Worm (Caenorhabditis elegans) whole organism, L4 larva: Measurements from ENCODE around the gene sri-43.

ENCODE experiments used
- F44E2.7 ChIP-seq: fragments of 200-800 bp; sonication (Bioruptor generic); IDR thresholded peaks from 2 replicates; pipeline ENCODE4 v2.1.2; 2022; ENCODE audit warnings: missing genetic modification characterization, missing compliant biosample characterization
- T26A8.4 ChIP-seq: fragments of 200-800 bp; sonication (Bioruptor generic); IDR thresholded peaks from 2 replicates; pipeline ENCODE4 v1.3.6; 2022; ENCODE audit warnings: missing genetic modification characterization, missing compliant biosample characterization
- Y5F2A.4 ChIP-seq: fragments of 200-800 bp; sonication (Bioruptor generic); optimal IDR thresholded peaks from 2 replicates; lab custom pipeline; 2018; ENCODE audit warnings: mild to moderate bottlenecking, missing genetic modification characterization, missing compliant biosample characterization
- aly-2 ChIP-seq: sonication (generic microtip); optimal IDR thresholded peaks from 2 replicates; lab custom pipeline; 2018; ENCODE audit warnings: missing biosample characterization, missing genetic modification characterization
- jun-1 ChIP-seq: fragments of 150-350 bp; optimal IDR thresholded peaks from 2 replicates; lab custom pipeline; 2014; ENCODE audit warnings: missing biosample characterization, missing genetic modification reagents, missing genetic modification characterization
- lin-1 ChIP-seq: fragments of 200-800 bp; sonication (Bioruptor generic); IDR thresholded peaks from 2 replicates; pipeline ENCODE4 v1.3.6; 2022; ENCODE audit warnings: missing genetic modification reagents, missing genetic modification characterization, missing compliant biosample characterization
- lin-39 ChIP-seq: fragments of 150-350 bp; optimal IDR thresholded peaks from 2 replicates; lab custom pipeline; 2014; ENCODE audit warnings: missing biosample characterization, missing genetic modification reagents, missing genetic modification characterization
- lsy-2 ChIP-seq, 2 experiments: fragments of 150-350 bp in 1 of 2; sonication (generic microtip) in 1 of 2; optimal IDR thresholded peaks; 2 replicates each; lab custom pipeline; 2014 to 2017; ENCODE audit warnings: missing biosample characterization in 2 of 2, missing genetic modification characterization in 2 of 2
- mes-2 ChIP-seq: sonication (generic microtip); optimal IDR thresholded peaks from 2 replicates; lab custom pipeline; 2016; ENCODE audit warnings: missing genotype, mild to moderate bottlenecking, missing genetic modification characterization, missing compliant biosample characterization; ENCODE audit not compliant: poor library complexity, severe bottlenecking
- nhr-10 ChIP-seq: fragments of 150-350 bp; optimal IDR thresholded peaks from 2 replicates; lab custom pipeline; 2014; ENCODE audit warnings: missing biosample characterization, missing genetic modification characterization
- nhr-237 ChIP-seq: sonication (generic microtip); optimal IDR thresholded peaks from 2 replicates; lab custom pipeline; 2017; ENCODE audit warnings: missing biosample characterization, missing genetic modification characterization
- nhr-76 ChIP-seq: fragments of 150-350 bp; optimal IDR thresholded peaks from 2 replicates; lab custom pipeline; 2014; ENCODE audit warnings: missing biosample characterization, missing genetic modification characterization
- unc-130 ChIP-seq: sonication (generic microtip); optimal IDR thresholded peaks from 2 replicates; lab custom pipeline; 2016; ENCODE audit warnings: missing genetic modification reagents, missing genetic modification characterization, missing compliant biosample characterization
- unc-62 ChIP-seq, 3 experiments: fragments of 150-350 bp in 1 of 3; sonication (generic microtip); optimal IDR thresholded peaks in 2 of 3; peaks in 1 of 3; 1 replicate in 1 of 3; 2 replicates in 2 of 3; lab custom pipeline; 2014 to 2017; ENCODE audit warnings: missing biosample characterization in 3 of 3, missing genetic modification characterization in 3 of 3, missing genetic modification reagents in 3 of 3, missing genotype in 1 of 3

ce11 chrII:3135293-3135692 lies 9.2 kb downstream of the sri-43 start:
- TF ChIP-seq mes-2 (tag; lab: Kevin White, UChicago): no peak
- TF ChIP-seq unc-130 (GFP tag; lab: Kevin White, UChicago): no peak
- TF ChIP-seq F44E2.7 (GFP tag; lab: Robert Waterston, UW): no peak
- TF ChIP-seq Y5F2A.4 (GFP tag; lab: Kevin White, UChicago): no peak
- no peak for TF ChIP-seq jun-1
- TF ChIP-seq lin-1 (GFP tag; lab: Robert Waterston, UW): no peak
- TF ChIP-seq aly-2 (tag; lab: Kevin White, UChicago): no peak
- no peak for TF ChIP-seq nhr-237 (tag; lab: Kevin White, UChicago)
- no peak for TF ChIP-seq lsy-2 (tag; optimal IDR thresholded peaks at IDR 0.05; lab: Kevin White, UChicago)
- TF ChIP-seq nhr-76: no peak
- no peak for TF ChIP-seq unc-62 (GFP tag; optimal IDR thresholded peaks at IDR 0.05 in 1 of 2; lab: Kevin White, UChicago)
- no peak for TF ChIP-seq unc-62 (tag; optimal IDR thresholded peaks at IDR 0.05; lab: Kevin White, UChicago)
- TF ChIP-seq T26A8.4: no peak
- no peak for TF ChIP-seq lin-39 (tag; lab: Kevin White, UChicago)
- TF ChIP-seq nhr-10 (tag; lab: Kevin White, UChicago): no peak
